Fruit fly (Drosophila melanogaster) whole organism, embryonic: Measurements from ENCODE around the gene Gr98b.

Experiments used
- ATbp ChIP-seq: fragments of 200-800 bp; sonication (Bioruptor generic); optimal IDR thresholded peaks from 2 replicates; lab custom pipeline; 2017; ENCODE audit warnings: missing biosample characterization, mild to moderate bottlenecking, missing genetic modification characterization, missing genetic modification reagents
- CG11560 ChIP-seq: fragments of 200-800 bp; sonication (Bioruptor generic); IDR thresholded peaks from 3 replicates; pipeline ENCODE4 v1.3.6; 2022; ENCODE audit warnings: missing biosample characterization, missing genetic modification characterization
- CG12236 ChIP-seq: fragments of 200-800 bp; sonication (Bioruptor generic); optimal IDR thresholded peaks from 2 replicates; lab custom pipeline; 2016; ENCODE audit warnings: missing biosample characterization, missing genetic modification characterization
- CG13775 ChIP-seq: fragments of 200-800 bp; sonication (Bioruptor generic); optimal IDR thresholded peaks from 3 replicates; lab custom pipeline; 2017; ENCODE audit warnings: missing biosample characterization, mild to moderate bottlenecking, missing genetic modification characterization
- CG1602 ChIP-seq: fragments of 200-800 bp; sonication (Bioruptor generic); optimal IDR thresholded peaks from 3 replicates; lab custom pipeline; 2016; ENCODE audit warnings: missing biosample characterization, missing genetic modification characterization
- CG1603 ChIP-seq: fragments of 200-800 bp; sonication (Bioruptor generic); optimal IDR thresholded peaks from 2 replicates; lab custom pipeline; 2019; ENCODE audit warnings: missing biosample characterization, mild to moderate bottlenecking, missing genetic modification characterization, moderate library complexity
- CG17328 ChIP-seq: fragments of 200-800 bp; sonication (Bioruptor generic); IDR thresholded peaks from 2 replicates; pipeline ENCODE4 v1.3.6; 2022; ENCODE audit warnings: missing biosample characterization, missing genetic modification characterization
- CG18476 ChIP-seq: fragments of 200-800 bp; sonication (Bioruptor generic); optimal IDR thresholded peaks from 2 replicates; lab custom pipeline; 2016; ENCODE audit warnings: missing biosample characterization, mild to moderate bottlenecking, missing genetic modification characterization
- CG2199 ChIP-seq: fragments of 200-800 bp; sonication (Bioruptor generic); IDR thresholded peaks from 3 replicates; pipeline ENCODE4 v1.3.6; 2022; ENCODE audit warnings: missing biosample characterization, missing genetic modification characterization
- CG31365 ChIP-seq: fragments of 200-800 bp; sonication (Bioruptor generic); optimal IDR thresholded peaks from 2 replicates; lab custom pipeline; 2018; ENCODE audit warnings: missing biosample characterization, mild to moderate bottlenecking, missing genetic modification characterization
- CG31388 ChIP-seq: fragments of 200-800 bp; sonication (Bioruptor generic); optimal IDR thresholded peaks from 2 replicates; lab custom pipeline; 2016; ENCODE audit warnings: missing biosample characterization, missing genetic modification characterization
- CG34376 ChIP-seq: fragments of 200-800 bp; sonication (Bioruptor generic); optimal IDR thresholded peaks from 2 replicates; lab custom pipeline; 2018; ENCODE audit warnings: missing biosample characterization, mild to moderate bottlenecking, missing genetic modification characterization
- CG42726 ChIP-seq: fragments of 200-800 bp; sonication (Bioruptor generic); IDR thresholded peaks from 2 replicates; pipeline ENCODE4 v1.3.6; 2022; ENCODE audit warnings: missing biosample characterization, missing genetic modification characterization; ENCODE audit not compliant: partially characterized antibody
- CG4617 ChIP-seq: fragments of 200-800 bp; sonication (Bioruptor generic); optimal IDR thresholded peaks from 3 replicates; lab custom pipeline; 2016; ENCODE audit warnings: missing biosample characterization, missing genetic modification characterization, borderline replicate concordance
- CG7839 ChIP-seq: fragments of 200-800 bp; sonication (Bioruptor generic); optimal IDR thresholded peaks from 3 replicates; lab custom pipeline; 2018; ENCODE audit warnings: missing biosample characterization, mild to moderate bottlenecking, missing genetic modification characterization, moderate library complexity
- Chrac-16 ChIP-seq: fragments of 200-800 bp; sonication (Bioruptor generic); optimal IDR thresholded peaks from 3 replicates; lab custom pipeline; 2016; ENCODE audit warnings: missing biosample characterization, missing genetic modification characterization
- D19A ChIP-seq: fragments of 200-800 bp; optimal IDR thresholded peaks from 3 replicates; lab custom pipeline; 2019; ENCODE audit warnings: missing biosample characterization, mild to moderate bottlenecking, missing genetic modification characterization, moderate library complexity
- HmgD ChIP-seq: fragments of 200-800 bp; sonication (Bioruptor generic); optimal IDR thresholded peaks from 3 replicates; lab custom pipeline; 2016; ENCODE audit warnings: missing biosample characterization, missing genetic modification characterization
- Hr39 ChIP-seq: fragments of >200 bp; optimal IDR thresholded peaks from 2 replicates; lab custom pipeline; 2017
- Lim3 ChIP-seq: fragments of 200-800 bp; sonication (Bioruptor generic); IDR thresholded peaks from 2 replicates; pipeline ENCODE4 v1.3.6; 2022; ENCODE audit warnings: missing biosample characterization, missing genetic modification characterization
- MTF-1 ChIP-seq: fragments of 200-800 bp; sonication (Bioruptor generic); optimal IDR thresholded peaks from 2 replicates; lab custom pipeline; 2018; ENCODE audit warnings: missing biosample characterization, mild to moderate bottlenecking, missing genetic modification characterization, borderline replicate concordance
- Mad ChIP-seq: fragments of 200-800 bp; sonication (Bioruptor generic); optimal IDR thresholded peaks from 2 replicates; lab custom pipeline; 2016; ENCODE audit warnings: missing biosample characterization, missing genetic modification characterization
- Med ChIP-seq: fragments of 200-800 bp; sonication (Bioruptor generic); peaks from one replicate; lab custom pipeline; 2016; ENCODE audit warnings: missing biosample characterization, missing genetic modification characterization, mild to moderate bottlenecking, inconsistent platforms, moderate library complexity
- Myb ChIP-seq: fragments of 200-800 bp; sonication (Bioruptor generic); optimal IDR thresholded peaks from 2 replicates; lab custom pipeline; 2016; ENCODE audit warnings: missing biosample characterization, missing genetic modification characterization
- NC2β ChIP-seq: fragments of 200-800 bp; sonication (Bioruptor generic); optimal IDR thresholded peaks from 2 replicates; lab custom pipeline; 2016; ENCODE audit warnings: missing biosample characterization, missing genetic modification characterization
- NFAT ChIP-seq: fragments of 200-800 bp; sonication (Bioruptor generic); IDR thresholded peaks from 2 replicates; pipeline ENCODE4 v1.3.6; 2022; ENCODE audit warnings: missing biosample characterization, missing genetic modification characterization
- Nf-YB ChIP-seq: fragments of 200-800 bp; sonication (Bioruptor generic); optimal IDR thresholded peaks from 3 replicates; lab custom pipeline; 2019; ENCODE audit warnings: missing biosample characterization, mild to moderate bottlenecking, missing genetic modification characterization, moderate library complexity
- ac ChIP-seq: fragments of 200-800 bp; sonication (Bioruptor generic); optimal IDR thresholded peaks from 3 replicates; lab custom pipeline; 2017; ENCODE audit warnings: missing biosample characterization, mild to moderate bottlenecking, missing genetic modification characterization
- bab2 ChIP-seq: fragments of 200-800 bp; sonication (Bioruptor generic); optimal IDR thresholded peaks from 2 replicates; lab custom pipeline; 2016; ENCODE audit warnings: missing biosample characterization, missing genetic modification characterization
- corto ChIP-seq: fragments of 200-800 bp; sonication (Bioruptor generic); optimal IDR thresholded peaks from 2 replicates; lab custom pipeline; 2016; ENCODE audit warnings: missing biosample characterization, mild to moderate bottlenecking, missing genetic modification characterization, moderate library complexity
- dpn ChIP-seq, 2 experiments: fragments of 200-800 bp; sonication (Bioruptor generic); optimal IDR thresholded peaks; 3 replicates each; lab custom pipeline; 2016; ENCODE audit warnings: missing biosample characterization in 2 of 2, missing genetic modification characterization in 2 of 2
- ftz-f1 ChIP-seq: fragments of 200-800 bp; sonication (Bioruptor generic); optimal IDR thresholded peaks from 2 replicates; lab custom pipeline; 2016; ENCODE audit warnings: missing biosample characterization, missing genetic modification characterization
- hth ChIP-seq: fragments of >200 bp; optimal IDR thresholded peaks from 2 replicates; lab custom pipeline; 2017; ENCODE audit warnings: inconsistent platforms
- ken ChIP-seq: fragments of 200-800 bp; sonication (Bioruptor generic); IDR thresholded peaks from 3 replicates; pipeline ENCODE4 v1.3.6; 2022; ENCODE audit warnings: missing biosample characterization, missing genetic modification characterization
- kni ChIP-seq: fragments of 200-800 bp; sonication (Bioruptor generic); optimal IDR thresholded peaks from 3 replicates; lab custom pipeline; 2017; ENCODE audit warnings: mild to moderate bottlenecking, missing biosample characterization, missing genetic modification reagents, missing genetic modification characterization
- lab ChIP-seq: fragments of 200-800 bp; sonication (Bioruptor generic); optimal IDR thresholded peaks from 3 replicates; lab custom pipeline; 2017; ENCODE audit warnings: missing biosample characterization, missing genetic modification characterization, mild to moderate bottlenecking, moderate library complexity, missing genetic modification reagents
- lov ChIP-seq, 2 experiments: fragments of 200-800 bp in 1 of 2; fragments of >200 bp in 1 of 2; sonication (Bioruptor generic) in 1 of 2; IDR thresholded peaks in 1 of 2; optimal IDR thresholded peaks in 1 of 2; 2 replicates in 1 of 2; 3 replicates in 1 of 2; pipeline versions ENCODE4 v1.3.6 to Lab custom; 2017 to 2022; ENCODE audit warnings: missing biosample characterization in 1 of 2, missing genetic modification characterization in 1 of 2
- oc ChIP-seq: fragments of 200-800 bp; sonication (Bioruptor generic); optimal IDR thresholded peaks from 2 replicates; lab custom pipeline; 2018; ENCODE audit warnings: missing biosample characterization, mild to moderate bottlenecking, missing genetic modification characterization, moderate library complexity
- ranshi ChIP-seq: fragments of 200-800 bp; sonication (Bioruptor generic); IDR thresholded peaks from 2 replicates; pipeline ENCODE4 v1.3.6; 2022; ENCODE audit warnings: missing biosample characterization, missing genetic modification characterization
- scrt ChIP-seq: fragments of 200-800 bp; sonication (Bioruptor generic); optimal IDR thresholded peaks from 2 replicates; lab custom pipeline; 2018; ENCODE audit warnings: missing biosample characterization, mild to moderate bottlenecking, missing genetic modification characterization, moderate library complexity
- sens-2 ChIP-seq: fragments of 200-800 bp; sonication (Bioruptor generic); IDR thresholded peaks from 2 replicates; pipeline ENCODE4 v1.3.6; 2022; ENCODE audit warnings: missing biosample characterization, missing genetic modification characterization
- sisA ChIP-seq: fragments of 200-800 bp; sonication (Bioruptor generic); IDR thresholded peaks from 2 replicates; pipeline ENCODE4 v1.3.6; 2022; ENCODE audit warnings: missing biosample characterization, missing genetic modification characterization
- slp2 ChIP-seq: fragments of 200-800 bp; sonication (Bioruptor generic); optimal IDR thresholded peaks from 2 replicates; lab custom pipeline; 2016; ENCODE audit warnings: missing biosample characterization, missing genetic modification characterization
- sob ChIP-seq: fragments of 200-800 bp; sonication (Bioruptor generic); IDR thresholded peaks from 2 replicates; pipeline ENCODE4 v1.3.6; 2022; ENCODE audit warnings: missing biosample characterization, missing genetic modification characterization
- sr ChIP-seq: fragments of 200-800 bp; sonication (Bioruptor generic); IDR thresholded peaks from 3 replicates; pipeline ENCODE4 v1.3.6; 2022; ENCODE audit warnings: missing biosample characterization, missing genetic modification characterization
- sug ChIP-seq: fragments of 200-800 bp; optimal IDR thresholded peaks from 2 replicates; lab custom pipeline; 2019; ENCODE audit warnings: missing biosample characterization, mild to moderate bottlenecking, missing genetic modification characterization, moderate library complexity
- ttk ChIP-seq: fragments of 200-800 bp; sonication (Bioruptor generic); IDR thresholded peaks from 2 replicates; pipeline ENCODE4 v2.1.2; 2022; ENCODE audit warnings: missing biosample characterization, missing genetic modification characterization
- tx ChIP-seq: fragments of 200-800 bp; sonication (Bioruptor generic); optimal IDR thresholded peaks from 2 replicates; lab custom pipeline; 2016; ENCODE audit warnings: missing biosample characterization, missing genetic modification characterization
- usp ChIP-seq: fragments of >200 bp; optimal IDR thresholded peaks from 2 replicates; lab custom pipeline; 2017; ENCODE audit warnings: missing biosample characterization, missing genetic modification characterization
- vnd ChIP-seq: fragments of 200-800 bp; sonication (Bioruptor generic); IDR thresholded peaks from 3 replicates; pipeline ENCODE4 v1.3.6; 2022; ENCODE audit warnings: missing biosample characterization, missing genetic modification characterization; ENCODE audit not compliant: partially characterized antibody
- zen2 ChIP-seq: fragments of 200-800 bp; sonication (Bioruptor generic); IDR thresholded peaks from 3 replicates; pipeline ENCODE4 v1.3.6; 2022; ENCODE audit warnings: missing biosample characterization, missing genetic modification characterization; ENCODE audit not compliant: partially characterized antibody

Gr98b gene

DNA sequence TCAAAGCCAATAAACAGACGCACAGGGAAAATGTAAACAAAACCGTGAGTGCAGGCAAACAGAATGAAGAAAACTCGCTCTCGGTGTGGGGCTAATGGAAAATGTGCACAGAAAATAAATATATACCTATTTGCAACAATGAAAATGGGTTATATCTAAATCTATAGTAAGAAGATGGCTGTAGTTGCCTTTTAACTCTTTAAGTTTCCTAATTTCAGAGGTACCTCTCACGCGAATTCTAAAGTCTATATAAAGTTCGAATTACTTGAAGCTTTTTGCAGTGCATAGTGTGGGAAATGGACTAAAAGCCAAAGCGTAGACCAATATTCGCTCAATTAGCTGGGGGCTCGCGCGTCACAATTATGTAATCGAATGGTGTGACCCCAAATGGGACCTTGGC, 12.7 kb downstream of the Gr98b start (continued):
- TF ChIP-seq CG17328 (peak; percentile 84), sr (peak; percentile 55; the same call in 1 of the 3 replicates), corto (GFP tag; lab: Kevin White, UChicago) (no peak), CG1602 (GFP tag; lab: Kevin White, UChicago) (peak; percentile 76), vnd (no peak), dpn (GFP tag; optimal IDR thresholded peaks at IDR 0.05; lab: Kevin White, UChicago) (peak; percentile 70 to 84), sug (tag; lab: Kevin White, UChicago) (peak; percentile 50), sob (GFP tag; lab: Robert Waterston, UW) (peak; percentile 79), hth (no peak), lab (GFP tag; lab: Kevin White, UChicago) (peak; percentile 85), ttk (GFP tag; lab: Robert Waterston, UW) (peak; percentile 79), tx (GFP tag; lab: Kevin White, UChicago) (peak; percentile 64), CG4617 (GFP tag; lab: Kevin White, UChicago) (peak; percentile 32), HmgD (GFP tag; lab: Kevin White, UChicago) (peak; percentile 7), CG12236 (GFP tag; lab: Kevin White, UChicago) (peak; percentile 68), NC2β (peak; percentile 67), bab2 (GFP tag; lab: Kevin White, UChicago) (peak; percentile 72), MTF-1 (GFP tag; lab: Kevin White, UChicago) (peak; percentile 74), usp (GFP tag; lab: Kevin White, UChicago) (no peak), zen2 (GFP tag; lab: Robert Waterston, UW) (no peak), ftz-f1 (no peak), ac (GFP tag; lab: Kevin White, UChicago) (peak; percentile 53), oc (peak; percentile 76), CG2199 (GFP tag; lab: Robert Waterston, UW) (peak; percentile 57; the same call in 1 of the 3 replicates), kni (GFP tag; lab: Kevin White, UChicago) (no peak), sens-2 (GFP tag; lab: Robert Waterston, UW) (peak; percentile 54; the same call in 1 of the 2 replicates), lov (optimal IDR thresholded peaks at IDR 0.05; lab: Kevin White, UChicago) (no peak), lov (GFP tag; IDR thresholded peaks at IDR 0.05; lab: Robert Waterston, UW) (peak; percentile 84), slp2 (GFP tag; lab: Kevin White, UChicago) (peak; percentile 71), CG34376 (no peak), D19A (peak; percentile 81), NFAT (GFP tag; lab: Robert Waterston, UW) (peak; percentile 65), Mad (GFP tag; lab: Kevin White, UChicago) (peak; percentile 43), CG42726 (GFP tag; lab: Robert Waterston, UW) (no peak), CG31365 (no peak), Chrac-16 (peak; percentile 78), CG13775 (peak; percentile 71), scrt (GFP tag; lab: Kevin White, UChicago) (no peak), sisA (peak; percentile 74), CG18476 (GFP tag; lab: Kevin White, UChicago) (peak; percentile 67), Myb (peak; percentile 42), Hr39 (no peak), CG1603 (peak; percentile 81), Lim3 (GFP tag; lab: Robert Waterston, UW) (no peak), CG31388 (GFP tag; lab: Kevin White, UChicago) (peak; percentile 25), CG11560 (tag; lab: Robert Waterston, UW) (0 out of 3 replicates have a peak, but pooled peaks have one; percentile 15), Med (peak; percentile 96), Nf-YB (GFP tag; lab: Kevin White, UChicago) (peak; percentile 60), CG7839 (tag; lab: Kevin White, UChicago) (peak; percentile 89), ranshi (peak; percentile 69; the same call in 1 of the 2 replicates), ATbp (GFP tag; lab: Kevin White, UChicago) (peak; percentile 83), ken (GFP tag; lab: Robert Waterston, UW) (peak; percentile 69; the same call in 2 of the 3 replicates)
